Fruit fly (Drosophila melanogaster) whole organism, embryonic: ENCODE results near the gene MFS18.

Source experiments
- Aef1 ChIP-seq: fragments of 200-800 bp; sonication (Bioruptor generic); IDR thresholded peaks from 3 replicates; pipeline ENCODE4 v1.3.6; 2022; ENCODE audit warnings: missing biosample characterization, missing genetic modification characterization
- BEAF-32 ChIP-seq: fragments of 200-800 bp; sonication (Bioruptor generic); optimal IDR thresholded peaks from 3 replicates; lab custom pipeline; 2017; ENCODE audit warnings: missing biosample characterization, missing genetic modification characterization, mild to moderate bottlenecking, moderate library complexity, missing genetic modification reagents
- C15 ChIP-seq: fragments of 200-800 bp; sonication (Bioruptor generic); IDR thresholded peaks from 3 replicates; pipeline ENCODE4 v1.3.6; 2022; ENCODE audit warnings: missing biosample characterization, missing genetic modification characterization
- CG10431 ChIP-seq: fragments of 200-800 bp; sonication (Bioruptor generic); optimal IDR thresholded peaks from 3 replicates; lab custom pipeline; 2018; ENCODE audit warnings: missing biosample characterization, mild to moderate bottlenecking, missing genetic modification characterization
- CG10979 ChIP-seq: fragments of 200-800 bp; sonication (Bioruptor generic); optimal IDR thresholded peaks from 2 replicates; lab custom pipeline; 2018; ENCODE audit warnings: missing biosample characterization, mild to moderate bottlenecking, missing genetic modification characterization, moderate library complexity
- CG12104 ChIP-seq: fragments of 200-800 bp; sonication (Bioruptor generic); optimal IDR thresholded peaks from 3 replicates; lab custom pipeline; 2016; ENCODE audit warnings: missing biosample characterization, missing genetic modification characterization
- CG12659 ChIP-seq: fragments of 200-800 bp; sonication (Bioruptor generic); optimal IDR thresholded peaks from 3 replicates; lab custom pipeline; 2017; ENCODE audit warnings: mild to moderate bottlenecking, missing biosample characterization, missing genetic modification reagents, missing genetic modification characterization
- CG14710 ChIP-seq: fragments of 200-800 bp; sonication (Bioruptor generic); optimal IDR thresholded peaks from 3 replicates; lab custom pipeline; 2019; ENCODE audit warnings: missing biosample characterization, mild to moderate bottlenecking, missing genetic modification characterization, moderate library complexity
- CG15514 ChIP-seq: fragments of 200-800 bp; sonication (Bioruptor generic); optimal IDR thresholded peaks from 3 replicates; lab custom pipeline; 2017; ENCODE audit warnings: missing biosample characterization, missing genetic modification characterization, mild to moderate bottlenecking, moderate library complexity, missing genetic modification reagents
- CG1647 ChIP-seq: fragments of 200-800 bp; sonication (Bioruptor generic); optimal IDR thresholded peaks from 3 replicates; lab custom pipeline; 2016; ENCODE audit warnings: missing biosample characterization, missing genetic modification characterization
- CG17359 ChIP-seq: fragments of 200-800 bp; sonication (Bioruptor generic); optimal IDR thresholded peaks from 3 replicates; lab custom pipeline; 2018; ENCODE audit warnings: missing biosample characterization, mild to moderate bottlenecking, missing genetic modification characterization, moderate library complexity
- CG17361 ChIP-seq: fragments of 200-800 bp; sonication (Bioruptor generic); IDR thresholded peaks from 3 replicates; pipeline ENCODE4 v1.3.6; 2022; ENCODE audit warnings: missing biosample characterization, missing genetic modification characterization
- CG1792 ChIP-seq: fragments of 200-800 bp; sonication (Bioruptor generic); optimal IDR thresholded peaks from 2 replicates; lab custom pipeline; 2016; ENCODE audit warnings: missing biosample characterization, missing genetic modification characterization
- CG18599 ChIP-seq: fragments of 200-800 bp; sonication (Bioruptor generic); optimal IDR thresholded peaks from 3 replicates; lab custom pipeline; 2017; ENCODE audit warnings: missing biosample characterization, missing genetic modification characterization, mild to moderate bottlenecking, moderate library complexity, missing genetic modification reagents
- CG18764 ChIP-seq: fragments of 200-800 bp; sonication (Bioruptor generic); optimal IDR thresholded peaks from 3 replicates; lab custom pipeline; 2016; ENCODE audit warnings: missing biosample characterization, missing genetic modification characterization
- CG2116 ChIP-seq: fragments of 200-800 bp; sonication (Bioruptor generic); optimal IDR thresholded peaks from 3 replicates; lab custom pipeline; 2018; ENCODE audit warnings: missing biosample characterization, mild to moderate bottlenecking, missing genetic modification characterization
- CG3163 ChIP-seq: fragments of 200-800 bp; sonication (Bioruptor generic); optimal IDR thresholded peaks from 3 replicates; lab custom pipeline; 2016; ENCODE audit warnings: missing biosample characterization, missing genetic modification characterization
- CG4328 ChIP-seq: fragments of 200-800 bp; sonication (Bioruptor generic); optimal IDR thresholded peaks from 3 replicates; lab custom pipeline; 2017; ENCODE audit warnings: missing biosample characterization, missing genetic modification reagents, missing genetic modification characterization
- CG6689 ChIP-seq: fragments of 200-800 bp; sonication (Bioruptor generic); IDR thresholded peaks from 2 replicates; pipeline ENCODE4 v1.3.6; 2022; ENCODE audit warnings: missing biosample characterization, missing genetic modification characterization
- CG6791 ChIP-seq: fragments of 200-800 bp; sonication (Bioruptor generic); IDR thresholded peaks from 3 replicates; pipeline ENCODE4 v1.3.6; 2022; ENCODE audit warnings: missing biosample characterization, missing genetic modification characterization; ENCODE audit not compliant: partially characterized antibody
- CG7745 ChIP-seq: fragments of 200-800 bp; sonication (Bioruptor generic); optimal IDR thresholded peaks from 2 replicates; lab custom pipeline; 2018; ENCODE audit warnings: missing biosample characterization, mild to moderate bottlenecking, missing genetic modification characterization, moderate library complexity
- CG8388 ChIP-seq: fragments of 200-800 bp; sonication (Bioruptor generic); optimal IDR thresholded peaks from 2 replicates; lab custom pipeline; 2019; ENCODE audit warnings: missing biosample characterization, mild to moderate bottlenecking, missing genetic modification characterization, moderate library complexity
- CG8944 ChIP-seq: fragments of 200-800 bp; sonication (Bioruptor generic); optimal IDR thresholded peaks from 3 replicates; lab custom pipeline; 2016; ENCODE audit warnings: missing biosample characterization, missing genetic modification characterization
- D19A ChIP-seq: fragments of 200-800 bp; optimal IDR thresholded peaks from 3 replicates; lab custom pipeline; 2019; ENCODE audit warnings: missing biosample characterization, mild to moderate bottlenecking, missing genetic modification characterization, moderate library complexity
- Dfd ChIP-seq, 2 experiments: fragments of >200 bp; optimal IDR thresholded peaks; 2 replicates each; lab custom pipeline; 2017; ENCODE audit warnings: missing biosample characterization in 2 of 2, missing genetic modification characterization in 2 of 2
- Dll ChIP-seq: fragments of 200-800 bp; sonication (Bioruptor generic); IDR thresholded peaks from 4 replicates; pipeline ENCODE4 v1.3.6; 2022; ENCODE audit warnings: missing biosample characterization, missing genetic modification characterization; ENCODE audit not compliant: partially characterized antibody
- Kr ChIP-seq: fragments of 200-800 bp; sonication (Bioruptor generic); optimal IDR thresholded peaks from 2 replicates; lab custom pipeline; 2017; ENCODE audit warnings: missing biosample characterization, mild to moderate bottlenecking, missing genetic modification characterization
- Lim3 ChIP-seq: fragments of 200-800 bp; sonication (Bioruptor generic); IDR thresholded peaks from 2 replicates; pipeline ENCODE4 v1.3.6; 2022; ENCODE audit warnings: missing biosample characterization, missing genetic modification characterization
- MTF-1 ChIP-seq: fragments of 200-800 bp; sonication (Bioruptor generic); optimal IDR thresholded peaks from 2 replicates; lab custom pipeline; 2018; ENCODE audit warnings: missing biosample characterization, mild to moderate bottlenecking, missing genetic modification characterization, borderline replicate concordance
- Myb ChIP-seq: fragments of 200-800 bp; sonication (Bioruptor generic); optimal IDR thresholded peaks from 2 replicates; lab custom pipeline; 2016; ENCODE audit warnings: missing biosample characterization, missing genetic modification characterization
- Spps ChIP-seq: fragments of 200-800 bp; sonication (Bioruptor generic); optimal IDR thresholded peaks from 2 replicates; lab custom pipeline; 2018; ENCODE audit warnings: missing biosample characterization, mild to moderate bottlenecking, missing genetic modification characterization
- az2 ChIP-seq: fragments of 200-800 bp; sonication (Bioruptor generic); optimal IDR thresholded peaks from 3 replicates; lab custom pipeline; 2016; ENCODE audit warnings: missing biosample characterization, missing genetic modification characterization
- bab2 ChIP-seq: fragments of 200-800 bp; sonication (Bioruptor generic); optimal IDR thresholded peaks from 2 replicates; lab custom pipeline; 2016; ENCODE audit warnings: missing biosample characterization, missing genetic modification characterization
- bigmax ChIP-seq: fragments of 200-800 bp; sonication (Bioruptor generic); optimal IDR thresholded peaks from 2 replicates; lab custom pipeline; 2018; ENCODE audit warnings: missing biosample characterization, mild to moderate bottlenecking, missing genetic modification characterization
- chm ChIP-seq: fragments of 200-800 bp; sonication (Bioruptor generic); IDR thresholded peaks from 2 replicates; pipeline ENCODE4 v1.3.6; 2022; ENCODE audit warnings: missing biosample characterization, missing genetic modification characterization
- crc ChIP-seq: fragments of 200-800 bp; sonication (Bioruptor generic); optimal IDR thresholded peaks from 2 replicates; lab custom pipeline; 2016; ENCODE audit warnings: missing biosample characterization, missing genetic modification characterization
- dysf ChIP-seq: fragments of 200-800 bp; sonication (Bioruptor generic); IDR thresholded peaks from 3 replicates; pipeline ENCODE4 v1.3.6; 2022; ENCODE audit warnings: missing biosample characterization, missing genetic modification characterization
- emc ChIP-seq: fragments of 200-800 bp; sonication (Bioruptor generic); optimal IDR thresholded peaks from 2 replicates; lab custom pipeline; 2016; ENCODE audit warnings: missing biosample characterization, missing genetic modification characterization
- lmd ChIP-seq: fragments of 200-800 bp; sonication (Bioruptor generic); IDR thresholded peaks from 2 replicates; pipeline ENCODE4 v1.3.6; 2022; ENCODE audit warnings: missing biosample characterization, missing genetic modification characterization
- mld ChIP-seq: fragments of 200-800 bp; sonication (Bioruptor generic); IDR thresholded peaks from 3 replicates; pipeline ENCODE4 v1.3.6; 2022; ENCODE audit warnings: missing biosample characterization, missing genetic modification characterization; ENCODE audit not compliant: partially characterized antibody
- otp ChIP-seq: fragments of 200-800 bp; sonication (Bioruptor generic); IDR thresholded peaks from 3 replicates; pipeline ENCODE4, ENCODE4 v1.3.6; 2022; ENCODE audit warnings: missing biosample characterization, missing genetic modification characterization
- pita ChIP-seq: fragments of 200-800 bp; sonication (Bioruptor generic); optimal IDR thresholded peaks from 2 replicates; lab custom pipeline; 2017; ENCODE audit warnings: missing biosample characterization, mild to moderate bottlenecking, missing genetic modification characterization
- sd ChIP-seq: fragments of 200-800 bp; sonication (Bioruptor generic); optimal IDR thresholded peaks from 3 replicates; lab custom pipeline; 2018; ENCODE audit warnings: missing biosample characterization, mild to moderate bottlenecking, missing genetic modification characterization, moderate library complexity
- sens-2 ChIP-seq: fragments of 200-800 bp; sonication (Bioruptor generic); IDR thresholded peaks from 2 replicates; pipeline ENCODE4 v1.3.6; 2022; ENCODE audit warnings: missing biosample characterization, missing genetic modification characterization
- sisA ChIP-seq: fragments of 200-800 bp; sonication (Bioruptor generic); IDR thresholded peaks from 2 replicates; pipeline ENCODE4 v1.3.6; 2022; ENCODE audit warnings: missing biosample characterization, missing genetic modification characterization
- sob ChIP-seq: fragments of 200-800 bp; sonication (Bioruptor generic); IDR thresholded peaks from 2 replicates; pipeline ENCODE4 v1.3.6; 2022; ENCODE audit warnings: missing biosample characterization, missing genetic modification characterization
- toy ChIP-seq: fragments of 200-800 bp; sonication (Bioruptor generic); IDR thresholded peaks from 2 replicates; pipeline ENCODE4 v1.3.6; 2022; ENCODE audit warnings: missing biosample characterization, missing genetic modification characterization
- ttk ChIP-seq: fragments of 200-800 bp; sonication (Bioruptor generic); IDR thresholded peaks from 2 replicates; pipeline ENCODE4 v2.1.2; 2022; ENCODE audit warnings: missing biosample characterization, missing genetic modification characterization
- wor ChIP-seq: fragments of 200-800 bp; sonication (Bioruptor generic); IDR thresholded peaks from 2 replicates; pipeline ENCODE4 v1.3.6; 2022; ENCODE audit warnings: missing biosample characterization, missing genetic modification characterization
- zen ChIP-seq: fragments of 200-800 bp; sonication (Bioruptor generic); optimal IDR thresholded peaks from 3 replicates; lab custom pipeline; 2018; ENCODE audit warnings: missing biosample characterization, mild to moderate bottlenecking, missing genetic modification characterization, moderate library complexity

MFS18 gene

DNA sequence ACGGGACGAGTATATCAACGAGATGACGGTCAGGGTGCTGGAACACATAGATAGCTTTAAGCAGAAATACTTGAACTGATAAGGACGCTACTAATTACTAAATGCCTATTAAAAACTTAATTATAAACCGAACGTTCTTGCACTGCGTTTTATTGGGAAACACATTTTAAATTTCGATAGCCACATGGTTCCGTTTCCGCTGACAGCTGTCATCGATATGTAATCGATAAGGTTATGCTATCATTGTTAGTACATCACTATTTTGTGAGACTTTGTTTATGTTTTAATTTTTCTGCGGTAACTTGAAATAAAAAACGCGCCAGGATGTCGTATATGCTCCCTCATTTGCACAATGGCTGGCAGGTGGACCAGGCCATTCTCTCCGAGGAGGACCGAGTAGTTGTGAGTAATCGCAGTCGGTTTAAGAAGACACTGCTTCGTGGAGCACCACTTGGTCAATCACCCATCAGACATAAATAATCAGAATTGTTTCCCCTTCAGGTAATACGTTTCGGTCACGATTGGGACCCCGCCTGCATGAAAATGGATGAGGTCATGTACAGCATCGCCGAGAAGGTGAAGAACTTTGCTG, 45.3 kb downstream of the MFS18 start, which contains the start of gene Dim1 (continued):
- TF ChIP-seq CG2116 (GFP tag; lab: Kevin White, UChicago) (peak; percentile 90), D19A (tag; lab: Kevin White, UChicago) (no peak), CG12659 (GFP tag; lab: Kevin White, UChicago) (peak; percentile 46), bab2 (GFP tag; lab: Kevin White, UChicago) (no peak), emc (GFP tag; lab: Kevin White, UChicago) (no peak), Spps (no peak), sd (no peak), CG8388 (peak; percentile 38), CG1647 (no peak), CG1792 (GFP tag; lab: Kevin White, UChicago) (peak; percentile 14), BEAF-32 (GFP tag; lab: Kevin White, UChicago) (peak; percentile 68), CG6791 (peak; percentile 86), sob (GFP tag; lab: Robert Waterston, UW) (no peak; the same call in 1 of the 2 replicates), mld (GFP tag; lab: Robert Waterston, UW) (0 out of 3 replicates have a peak, but pooled peaks have one; percentile 61), ttk (GFP tag; lab: Robert Waterston, UW) (no peak), CG10431 (GFP tag; lab: Kevin White, UChicago) (no peak), CG17359 (tag; lab: Kevin White, UChicago) (no peak), CG8944 (GFP tag; lab: Kevin White, UChicago) (no peak), az2 (GFP tag; lab: Kevin White, UChicago) (no peak), CG6689 (GFP tag; lab: Robert Waterston, UW) (no peak), CG3163 (peak; percentile 5), CG14710 (tag; lab: Kevin White, UChicago) (peak; percentile 22), sens-2 (no peak), CG4328 (GFP tag; lab: Kevin White, UChicago) (peak; percentile 7), Kr (GFP tag; lab: Kevin White, UChicago) (no peak), sisA (no peak), pita (no peak), CG15514 (GFP tag; lab: Kevin White, UChicago) (peak; percentile 54), crc (no peak), otp (no peak), chm (GFP tag; lab: Robert Waterston, UW) (no peak), C15 (GFP tag; lab: Robert Waterston, UW) (no peak), CG18764 (GFP tag; lab: Kevin White, UChicago) (no peak), zen (tag; lab: Kevin White, UChicago) (no peak), bigmax (GFP tag; lab: Kevin White, UChicago) (no peak), MTF-1 (GFP tag; lab: Kevin White, UChicago) (no peak), toy (no peak), CG7745 (tag; lab: Kevin White, UChicago) (no peak), Aef1 (GFP tag; lab: Robert Waterston, UW) (no peak), Dfd (GFP tag; optimal IDR thresholded peaks at IDR 0.05; lab: Kevin White, UChicago) (no peak), Lim3 (GFP tag; lab: Robert Waterston, UW) (no peak), Myb (GFP tag; lab: Kevin White, UChicago) (peak; percentile 81), CG18599 (no peak), dysf (GFP tag; lab: Robert Waterston, UW) (peak; percentile 22; the same call in 1 of the 3 replicates), lmd (GFP tag; lab: Robert Waterston, UW) (no peak), CG12104 (GFP tag; lab: Kevin White, UChicago) (peak; percentile 19), CG10979 (peak; percentile 34), wor (GFP tag; lab: Robert Waterston, UW) (no peak), CG17361 (GFP tag; lab: Robert Waterston, UW) (no peak), Dll (GFP tag; lab: Robert Waterston, UW) (peak; percentile 85)
